Worm (Caenorhabditis elegans) whole organism, dauer: ENCODE data around the gene C04E6.7.

Source experiments
- unc-62 ChIP-seq: sonication (generic microtip); optimal IDR thresholded peaks from 2 replicates; lab custom pipeline; 2017; ENCODE audit warnings: missing biosample characterization, missing genetic modification reagents, missing genetic modification characterization

C04E6.7 gene

ce11 chrV:5930588-5930987 lies 37.5 kb downstream of the C04E6.7 start, which contains the start of gene galt-1:
TSS of gene galt-1 (plus strand) at chrV:5930905.
- TF ChIP-seq unc-62 (GFP tag; lab: Kevin White, UChicago): no peak

ce11 chrV:5936691-5937090 lies 43.6 kb downstream of the C04E6.7 start, which contains the start of the genes M03F8.5 and M03F8.7:
TSS of gene M03F8.5 (minus strand) at chrV:5936791.
TSS of gene M03F8.7 (plus strand) at chrV:5936939.
- no peak for TF ChIP-seq unc-62 (GFP tag; lab: Kevin White, UChicago)

ce11 chrV:5939503-5940072 lies 46.5 kb downstream of the C04E6.7 start, which contains the start of gene syf-3:
TSS of gene syf-3 (plus strand) at chrV:5940022.
- TF ChIP-seq unc-62 (GFP tag; lab: Kevin White, UChicago): no peak

ce11 chrV:5943167-5943566 lies 50.1 kb downstream of the C04E6.7 start, which contains the start of gene pst-1:
TSS of gene pst-1 (plus strand) at chrV:5943467.
- TF ChIP-seq unc-62 (GFP tag; lab: Kevin White, UChicago): no peak
